Fruit fly (Drosophila melanogaster) whole organism, embryonic: ENCODE data around the gene Tsr1.

ENCODE experiments used
- Asciz ChIP-seq: fragments of 200-800 bp; sonication (Bioruptor generic); optimal IDR thresholded peaks from 2 replicates; lab custom pipeline; 2017; ENCODE audit warnings: missing biosample characterization, mild to moderate bottlenecking, missing genetic modification characterization, missing genetic modification reagents
- CG11085 ChIP-seq: fragments of 200-800 bp; sonication (Bioruptor generic); IDR thresholded peaks from 2 replicates; pipeline ENCODE4 v1.3.6; 2022; ENCODE audit warnings: missing biosample characterization, missing genetic modification characterization
- CG11695 ChIP-seq: fragments of 200-800 bp; sonication (Bioruptor generic); IDR thresholded peaks from 3 replicates; pipeline ENCODE4 v1.3.6; 2022; ENCODE audit warnings: missing biosample characterization, missing genetic modification characterization
- CG11696 ChIP-seq: fragments of 200-800 bp; sonication (Bioruptor generic); IDR thresholded peaks from 2 replicates; pipeline ENCODE4 v1.3.6; 2022; ENCODE audit warnings: missing biosample characterization, missing genetic modification characterization
- CG12659 ChIP-seq: fragments of 200-800 bp; sonication (Bioruptor generic); optimal IDR thresholded peaks from 3 replicates; lab custom pipeline; 2017; ENCODE audit warnings: mild to moderate bottlenecking, missing biosample characterization, missing genetic modification reagents, missing genetic modification characterization
- CG12942 ChIP-seq: fragments of 200-800 bp; sonication (Bioruptor generic); optimal IDR thresholded peaks from 3 replicates; lab custom pipeline; 2016; ENCODE audit warnings: missing biosample characterization, missing genetic modification characterization
- CG14050 ChIP-seq: fragments of 200-800 bp; sonication (Bioruptor generic); IDR thresholded peaks from 3 replicates; pipeline ENCODE4 v1.3.6; 2022; ENCODE audit warnings: missing biosample characterization, missing genetic modification characterization
- CG15269 ChIP-seq: fragments of 200-800 bp; sonication (Bioruptor generic); optimal IDR thresholded peaks from 2 replicates; lab custom pipeline; 2018; ENCODE audit warnings: missing biosample characterization, mild to moderate bottlenecking, missing genetic modification characterization, moderate library complexity
- CG17186 ChIP-seq: fragments of 200-800 bp; sonication (Bioruptor generic); optimal IDR thresholded peaks from 3 replicates; lab custom pipeline; 2017; ENCODE audit warnings: missing biosample characterization, missing genetic modification reagents, missing genetic modification characterization
- CG17359 ChIP-seq: fragments of 200-800 bp; sonication (Bioruptor generic); optimal IDR thresholded peaks from 3 replicates; lab custom pipeline; 2018; ENCODE audit warnings: missing biosample characterization, mild to moderate bottlenecking, missing genetic modification characterization, moderate library complexity
- CG18262 ChIP-seq: fragments of 200-800 bp; optimal IDR thresholded peaks from 3 replicates; lab custom pipeline; 2019; ENCODE audit warnings: missing biosample characterization, mild to moderate bottlenecking, missing genetic modification characterization, moderate library complexity
- CG31224 ChIP-seq: fragments of 200-800 bp; sonication (Bioruptor generic); IDR thresholded peaks from 2 replicates; pipeline ENCODE4 v1.3.6; 2022; ENCODE audit warnings: missing biosample characterization, missing genetic modification characterization
- CG33557 ChIP-seq: fragments of 200-800 bp; sonication (Bioruptor generic); optimal IDR thresholded peaks from 2 replicates; lab custom pipeline; 2019; ENCODE audit warnings: missing biosample characterization, mild to moderate bottlenecking, missing genetic modification characterization, moderate library complexity
- CG3847 ChIP-seq: fragments of 200-800 bp; sonication (Bioruptor generic); IDR thresholded peaks from 2 replicates; pipeline ENCODE4 v1.3.6; 2022; ENCODE audit warnings: missing biosample characterization, missing genetic modification characterization
- CG4328 ChIP-seq: fragments of 200-800 bp; sonication (Bioruptor generic); optimal IDR thresholded peaks from 3 replicates; lab custom pipeline; 2017; ENCODE audit warnings: missing biosample characterization, missing genetic modification reagents, missing genetic modification characterization
- CG43689 ChIP-seq: fragments of 200-800 bp; sonication (Bioruptor generic); IDR thresholded peaks from 2 replicates; pipeline ENCODE4 v1.3.6; 2022; ENCODE audit warnings: missing biosample characterization, missing genetic modification characterization
- CG4730 ChIP-seq: fragments of 200-800 bp; sonication (Bioruptor generic); IDR thresholded peaks from 2 replicates; pipeline ENCODE4 v1.3.6; 2022; ENCODE audit warnings: missing biosample characterization, missing genetic modification characterization
- CG5245 ChIP-seq: fragments of 200-800 bp; sonication (Bioruptor generic); optimal IDR thresholded peaks from 3 replicates; lab custom pipeline; 2016; ENCODE audit warnings: missing biosample characterization, missing genetic modification characterization
- CG5953 ChIP-seq: fragments of 200-800 bp; sonication (Bioruptor generic); IDR thresholded peaks from 2 replicates; pipeline ENCODE4 v1.3.6; 2022; ENCODE audit warnings: missing biosample characterization, missing genetic modification characterization
- CG6254 ChIP-seq: fragments of 200-800 bp; sonication (Bioruptor generic); optimal IDR thresholded peaks from 3 replicates; lab custom pipeline; 2017; ENCODE audit warnings: mild to moderate bottlenecking, missing biosample characterization, missing genetic modification reagents, missing genetic modification characterization
- CG7839 ChIP-seq: fragments of 200-800 bp; sonication (Bioruptor generic); optimal IDR thresholded peaks from 3 replicates; lab custom pipeline; 2018; ENCODE audit warnings: missing biosample characterization, mild to moderate bottlenecking, missing genetic modification characterization, moderate library complexity
- CG7928 ChIP-seq: fragments of 200-800 bp; sonication (Bioruptor generic); optimal IDR thresholded peaks from 2 replicates; lab custom pipeline; 2017; ENCODE audit warnings: missing biosample characterization, mild to moderate bottlenecking, missing genetic modification characterization
- CG7987 ChIP-seq: fragments of 200-800 bp; sonication (Bioruptor generic); optimal IDR thresholded peaks from 2 replicates; lab custom pipeline; 2018; ENCODE audit warnings: missing biosample characterization, mild to moderate bottlenecking, missing genetic modification characterization, moderate library complexity
- CG9797 ChIP-seq: fragments of 200-800 bp; sonication (Bioruptor generic); optimal IDR thresholded peaks from 3 replicates; lab custom pipeline; 2018; ENCODE audit warnings: missing biosample characterization, mild to moderate bottlenecking, missing genetic modification characterization
- CoRest ChIP-seq: fragments of 200-800 bp; sonication (Bioruptor generic); optimal IDR thresholded peaks from 3 replicates; lab custom pipeline; 2018; ENCODE audit warnings: missing biosample characterization, mild to moderate bottlenecking, missing genetic modification characterization, moderate library complexity
- D19B ChIP-seq: fragments of 200-800 bp; sonication (Bioruptor generic); optimal IDR thresholded peaks from 2 replicates; lab custom pipeline; 2017; ENCODE audit warnings: missing biosample characterization, mild to moderate bottlenecking, missing genetic modification characterization
- Dp ChIP-seq: fragments of 200-800 bp; sonication (Bioruptor generic); optimal IDR thresholded peaks from 2 replicates; lab custom pipeline; 2018; ENCODE audit warnings: missing biosample characterization, mild to moderate bottlenecking, missing genetic modification characterization, moderate library complexity
- Hmx ChIP-seq: fragments of 200-800 bp; sonication (Bioruptor generic); optimal IDR thresholded peaks from 2 replicates; lab custom pipeline; 2016; ENCODE audit warnings: missing biosample characterization, missing genetic modification characterization
- Hr51 ChIP-seq, 2 experiments: fragments of 200-800 bp; sonication (Bioruptor generic); optimal IDR thresholded peaks; 2 replicates in 1 of 2; 3 replicates in 1 of 2; lab custom pipeline; 2016 to 2018; ENCODE audit warnings: missing biosample characterization in 2 of 2, missing genetic modification characterization in 2 of 2, mild to moderate bottlenecking in 1 of 2, moderate library complexity in 1 of 2
- Mad ChIP-seq: fragments of 200-800 bp; sonication (Bioruptor generic); optimal IDR thresholded peaks from 2 replicates; lab custom pipeline; 2016; ENCODE audit warnings: missing biosample characterization, missing genetic modification characterization
- Max ChIP-seq: fragments of 200-800 bp; sonication (Bioruptor generic); optimal IDR thresholded peaks from 2 replicates; lab custom pipeline; 2016; ENCODE audit warnings: missing biosample characterization, mild to moderate bottlenecking, missing genetic modification characterization
- Mrtf ChIP-seq: fragments of 200-800 bp; sonication (Bioruptor generic); IDR thresholded peaks from 3 replicates; pipeline ENCODE4 v1.3.6; 2022; ENCODE audit warnings: missing biosample characterization, missing genetic modification characterization
- Myb ChIP-seq: fragments of 200-800 bp; sonication (Bioruptor generic); optimal IDR thresholded peaks from 2 replicates; lab custom pipeline; 2016; ENCODE audit warnings: missing biosample characterization, missing genetic modification characterization
- Rfx ChIP-seq: fragments of 200-800 bp; sonication (Bioruptor generic); IDR thresholded peaks from 2 replicates; pipeline ENCODE4 v1.3.6; 2022; ENCODE audit warnings: missing biosample characterization, missing genetic modification characterization
- Sox102F ChIP-seq: fragments of 200-800 bp; sonication (Bioruptor generic); optimal IDR thresholded peaks from 2 replicates; lab custom pipeline; 2018; ENCODE audit warnings: missing biosample characterization, mild to moderate bottlenecking, missing genetic modification characterization, moderate library complexity
- Sry-β ChIP-seq: fragments of 200-800 bp; sonication (Bioruptor generic); optimal IDR thresholded peaks from 2 replicates; lab custom pipeline; 2018; ENCODE audit warnings: missing biosample characterization, mild to moderate bottlenecking, missing genetic modification characterization, moderate library complexity
- Vsx1 ChIP-seq: fragments of 200-800 bp; sonication (Bioruptor generic); optimal IDR thresholded peaks from 2 replicates; lab custom pipeline; 2017; ENCODE audit warnings: missing biosample characterization, mild to moderate bottlenecking, missing genetic modification characterization, missing genetic modification reagents
- YL-1 ChIP-seq: fragments of 200-800 bp; sonication (Bioruptor generic); optimal IDR thresholded peaks from 3 replicates; lab custom pipeline; 2017; ENCODE audit warnings: missing biosample characterization, mild to moderate bottlenecking, missing genetic modification characterization
- ab ChIP-seq: fragments of 200-800 bp; sonication (Bioruptor generic); optimal IDR thresholded peaks from 2 replicates; lab custom pipeline; 2016; ENCODE audit warnings: missing biosample characterization, missing genetic modification characterization
- al ChIP-seq: fragments of 200-800 bp; sonication (Bioruptor generic); IDR thresholded peaks from 2 replicates; pipeline ENCODE4 v1.3.6; 2022; ENCODE audit warnings: missing biosample characterization, missing genetic modification characterization
- bsh ChIP-seq, 2 experiments: fragments of 200-800 bp; sonication (Bioruptor generic); optimal IDR thresholded peaks; 2 replicates each; lab custom pipeline; 2017 to 2018; ENCODE audit warnings: mild to moderate bottlenecking in 2 of 2, missing biosample characterization in 2 of 2, missing genetic modification characterization in 2 of 2, moderate library complexity in 1 of 2
- chm ChIP-seq: fragments of 200-800 bp; sonication (Bioruptor generic); IDR thresholded peaks from 2 replicates; pipeline ENCODE4 v1.3.6; 2022; ENCODE audit warnings: missing biosample characterization, missing genetic modification characterization
- dimm ChIP-seq: fragments of 200-800 bp; sonication (Bioruptor generic); IDR thresholded peaks from 2 replicates; pipeline ENCODE4 v1.3.6; 2022; ENCODE audit warnings: missing biosample characterization, missing genetic modification characterization
- ftz-f1 ChIP-seq: fragments of 200-800 bp; sonication (Bioruptor generic); optimal IDR thresholded peaks from 2 replicates; lab custom pipeline; 2016; ENCODE audit warnings: missing biosample characterization, missing genetic modification characterization
- gce ChIP-seq: fragments of 200-800 bp; sonication (Bioruptor generic); IDR thresholded peaks from 3 replicates; pipeline ENCODE4 v1.3.6; 2022; ENCODE audit warnings: missing biosample characterization, missing genetic modification characterization
- gro ChIP-seq: fragments of 200-800 bp; sonication (Bioruptor generic); optimal IDR thresholded peaks from 2 replicates; lab custom pipeline; 2016; ENCODE audit warnings: missing biosample characterization, missing genetic modification characterization
- lab ChIP-seq: fragments of 200-800 bp; sonication (Bioruptor generic); optimal IDR thresholded peaks from 3 replicates; lab custom pipeline; 2017; ENCODE audit warnings: missing biosample characterization, missing genetic modification characterization, mild to moderate bottlenecking, moderate library complexity, missing genetic modification reagents
- luna ChIP-seq: fragments of 200-800 bp; sonication (Bioruptor generic); optimal IDR thresholded peaks from 2 replicates; lab custom pipeline; 2016; ENCODE audit warnings: missing biosample characterization, missing genetic modification characterization
- phol ChIP-seq: fragments of 200-800 bp; sonication (Bioruptor generic); optimal IDR thresholded peaks from 3 replicates; lab custom pipeline; 2018; ENCODE audit warnings: missing biosample characterization, mild to moderate bottlenecking, missing genetic modification characterization, moderate library complexity
- pum ChIP-seq: fragments of 200-800 bp; sonication (Bioruptor generic); optimal IDR thresholded peaks from 2 replicates; lab custom pipeline; 2016; ENCODE audit warnings: missing biosample characterization, missing genetic modification characterization
- slbo ChIP-seq: fragments of 200-800 bp; sonication (Bioruptor generic); IDR thresholded peaks from 2 replicates; pipeline ENCODE4 v1.3.6; 2022; ENCODE audit warnings: missing biosample characterization, missing genetic modification characterization
- wdn ChIP-seq: fragments of 200-800 bp; sonication (Bioruptor generic); IDR thresholded peaks from 2 replicates; pipeline ENCODE4 v1.3.6; 2022; ENCODE audit warnings: missing biosample characterization, missing genetic modification characterization

Tsr1 gene

DNA sequence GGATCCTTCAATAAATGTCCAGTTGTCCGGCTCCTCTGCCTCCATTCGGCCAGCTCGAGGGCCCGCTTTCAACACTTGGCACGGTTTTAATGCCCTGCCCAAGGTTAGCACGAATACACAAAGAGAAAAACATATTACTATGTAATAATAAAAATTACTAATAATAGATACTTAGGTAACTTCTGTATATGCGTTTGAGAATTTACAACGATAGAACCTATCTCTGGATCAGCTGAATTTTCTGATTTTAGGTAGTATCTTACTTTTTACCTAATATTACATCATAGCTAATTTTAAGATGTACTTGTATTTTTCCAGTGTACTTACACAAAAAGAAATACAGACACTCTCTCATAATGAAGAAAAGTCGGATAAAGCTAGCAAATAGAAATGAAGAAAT, 50.7 kb downstream of the Tsr1 start (continued):
- TF ChIP-seq Myb (GFP tag; lab: Kevin White, UChicago) (no peak), CG14050 (GFP tag; lab: Robert Waterston, UW) (no peak), phol (tag; lab: Kevin White, UChicago) (peak; percentile 27), CoRest (peak; percentile 24), ftz-f1 (no peak), Vsx1 (GFP tag; lab: Kevin White, UChicago) (no peak), CG9797 (no peak), Hmx (GFP tag; lab: Kevin White, UChicago) (no peak), CG5245 (GFP tag; lab: Kevin White, UChicago) (no peak), D19B (GFP tag; lab: Kevin White, UChicago) (no peak), CG33557 (GFP tag; lab: Kevin White, UChicago) (no peak), CG17359 (peak; percentile 15), Mrtf (GFP tag; lab: Robert Waterston, UW) (no peak), CG11695 (GFP tag; lab: Robert Waterston, UW) (no peak), Mad (GFP tag; lab: Kevin White, UChicago) (no peak), CG17186 (GFP tag; lab: Kevin White, UChicago) (no peak), CG11696 (GFP tag; lab: Robert Waterston, UW) (no peak), Dp (no peak), CG15269 (peak; percentile 31), CG7839 (tag; lab: Kevin White, UChicago) (peak; percentile 52), al (GFP tag; lab: Robert Waterston, UW) (no peak), Max (GFP tag; lab: Kevin White, UChicago) (no peak), CG3847 (no peak), CG11085 (GFP tag; lab: Robert Waterston, UW) (no peak), Asciz (GFP tag; lab: Kevin White, UChicago) (no peak), CG7987 (GFP tag; lab: Kevin White, UChicago) (no peak), lab (GFP tag; lab: Kevin White, UChicago) (no peak), luna (GFP tag; lab: Kevin White, UChicago) (no peak), dimm (GFP tag; lab: Robert Waterston, UW) (no peak), Sox102F (GFP tag; lab: Kevin White, UChicago) (peak; percentile 44), Sry-β (GFP tag; lab: Kevin White, UChicago) (no peak), CG7928 (GFP tag; lab: Kevin White, UChicago) (no peak), pum (GFP tag; lab: Kevin White, UChicago) (no peak), CG4328 (GFP tag; lab: Kevin White, UChicago) (no peak), CG12942 (GFP tag; lab: Kevin White, UChicago) (no peak), CG43689 (GFP tag; lab: Robert Waterston, UW) (no peak), gro (GFP tag; lab: Kevin White, UChicago) (no peak), CG6254 (no peak), CG5953 (GFP tag; lab: Robert Waterston, UW) (no peak), chm (GFP tag; lab: Robert Waterston, UW) (no peak), CG4730 (GFP tag; lab: Robert Waterston, UW) (no peak), YL-1 (GFP tag; lab: Kevin White, UChicago) (no peak), CG31224 (no peak), ab (GFP tag; lab: Kevin White, UChicago) (no peak), Hr51 (GFP tag; optimal IDR thresholded peaks at IDR 0.05; lab: Kevin White, UChicago) (peak in 1 of 2 experiments; percentile 54), Rfx (no peak), CG18262 (tag; lab: Kevin White, UChicago) (peak; percentile 11), gce (GFP tag; lab: Robert Waterston, UW) (no peak), CG12659 (GFP tag; lab: Kevin White, UChicago) (no peak), bsh (GFP tag; optimal IDR thresholded peaks at IDR 0.05; lab: Kevin White, UChicago) (peak in 1 of 2 experiments; percentile 40), slbo (GFP tag; lab: Robert Waterston, UW) (no peak), wdn (no peak)
